Worm (Caenorhabditis elegans): ENCODE results near the gene srab-2.

- TF ChIP-seq nhr-12 (tag; optimal IDR thresholded peaks at IDR 0.05), result no peak
- no peak for TF ChIP-seq zag-1 (tag; optimal IDR thresholded peaks at IDR 0.05)
- no peak for TF ChIP-seq unc-62 (GFP tag; optimal IDR thresholded peaks at IDR 0.05)
- no peak for TF ChIP-seq lsy-2 (tag; optimal IDR thresholded peaks at IDR 0.05)
These were observed 27.6 kb upstream of the srab-2 start, which contains the start of gene F14F9.4 for ce11 chrV:5132441-5132840.
